Fruit fly (Drosophila melanogaster) whole organism, prepupa: ENCODE results near the gene CG42571.

ENCODE experiments used
- CG31627 ChIP-seq: fragments of 200-800 bp; sonication (Bioruptor generic); optimal IDR thresholded peaks from 3 replicates; lab custom pipeline; 2016; ENCODE audit warnings: missing biosample characterization, missing genetic modification characterization
- Sox14 ChIP-seq: fragments of 200-800 bp; sonication (Bioruptor generic); optimal IDR thresholded peaks from 3 replicates; lab custom pipeline; 2016; ENCODE audit warnings: missing biosample characterization, missing genetic modification characterization

dm6 chr3L:15708158-15708557, 8.1 kb upstream of the CG42571 start:
- no peak for TF ChIP-seq Sox14 (GFP tag; lab: Kevin White, UChicago)
- TF ChIP-seq CG31627, result no peak
